Fruit fly (Drosophila melanogaster): ENCODE results near the gene CRMP.

Gene CRMP

dm6 chr3R:5622985-5623630, 52.2 kb downstream of the CRMP start (continued):
- TF ChIP-seq amos (GFP tag; IDR thresholded peaks at IDR 0.05; ENCODE audit: partially characterized antibody) = no peak
- TF ChIP-seq Six4 (GFP tag; optimal IDR thresholded peaks at IDR 0.05) = peak; percentile 67
- no peak for TF ChIP-seq cas (GFP tag; IDR thresholded peaks at IDR 0.05)
- TF ChIP-seq CG1647 (GFP tag; optimal IDR thresholded peaks at IDR 0.05) = peak; percentile 74
- peak; percentile 64 for TF ChIP-seq CG17829 (tag; optimal IDR thresholded peaks at IDR 0.05)
- no peak for TF ChIP-seq bbx (GFP tag; IDR thresholded peaks at IDR 0.05; ENCODE audit: partially characterized antibody)
- TF ChIP-seq Nf-YB (GFP tag; optimal IDR thresholded peaks at IDR 0.05) = peak; percentile 63
- TF ChIP-seq HLH54F (GFP tag; optimal IDR thresholded peaks at IDR 0.05) = no peak
- TF ChIP-seq psq (GFP tag; optimal IDR thresholded peaks at IDR 0.05) = peak; percentile 66
- TF ChIP-seq CG16813 (GFP tag; IDR thresholded peaks at IDR 0.05; ENCODE audit: partially characterized antibody) = no peak
- TF ChIP-seq CG34422 (GFP tag; IDR thresholded peaks at IDR 0.05) = no peak
- no peak for TF ChIP-seq Gug (GFP tag; IDR thresholded peaks at IDR 0.05)
- TF ChIP-seq fd96Cb (tag; optimal IDR thresholded peaks at IDR 0.05) = peak; percentile 55
- TF ChIP-seq CG3407 (GFP tag; optimal IDR thresholded peaks at IDR 0.05) = peak; percentile 91
- TF ChIP-seq Deaf1 (tag; optimal IDR thresholded peaks at IDR 0.05) = peak; percentile 37
- TF ChIP-seq Hmr (GFP tag; optimal IDR thresholded peaks at IDR 0.05) = peak; percentile 86
- TF ChIP-seq CG6854 (GFP tag; optimal IDR thresholded peaks at IDR 0.05) = no peak
- peak; percentile 25 for TF ChIP-seq Xbp1 (GFP tag; optimal IDR thresholded peaks at IDR 0.05)
- TF ChIP-seq ato (GFP tag; IDR thresholded peaks at IDR 0.05; ENCODE audit: partially characterized antibody) = no peak
- peak; percentile 77 for TF ChIP-seq CG13894 (tag; optimal IDR thresholded peaks at IDR 0.05)
- TF ChIP-seq Fer3 (tag; optimal IDR thresholded peaks at IDR 0.05) = peak; percentile 81
- TF ChIP-seq Nf-YA (GFP tag; IDR thresholded peaks at IDR 0.05) = no peak
- TF ChIP-seq luna (GFP tag; optimal IDR thresholded peaks at IDR 0.05) = no peak
- peak; percentile 79 for TF ChIP-seq gcm (GFP tag; optimal IDR thresholded peaks at IDR 0.05)
- TF ChIP-seq dm (GFP tag; optimal IDR thresholded peaks at IDR 0.05) = peak; percentile 50
- TF ChIP-seq gro (GFP tag; optimal IDR thresholded peaks at IDR 0.05) = peak; percentile 83
- peak; percentile 10 for TF ChIP-seq Hr3 (GFP tag; optimal IDR thresholded peaks at IDR 0.05)
- peak; percentile 91 for TF ChIP-seq CG17568 (GFP tag; optimal IDR thresholded peaks at IDR 0.05)
- peak; percentile 89 for TF ChIP-seq CG4707 (GFP tag; optimal IDR thresholded peaks at IDR 0.05)
- no peak for TF ChIP-seq row (GFP tag; IDR thresholded peaks at IDR 0.05)
- TF ChIP-seq CG16815 (GFP tag; optimal IDR thresholded peaks at IDR 0.05) = no peak
- TF ChIP-seq zf30C (GFP tag; optimal IDR thresholded peaks at IDR 0.05) = peak; percentile 44
- no peak for TF ChIP-seq CG14050 (GFP tag; IDR thresholded peaks at IDR 0.05)
- peak in 1 of 3 experiments; percentile 66 for TF ChIP-seq lola (GFP tag; optimal IDR thresholded peaks at IDR 0.05)
- TF ChIP-seq Hand (GFP tag; optimal IDR thresholded peaks at IDR 0.05) = peak; percentile 51
- peak; percentile 56 for TF ChIP-seq ewg (GFP tag; optimal IDR thresholded peaks at IDR 0.05)
- peak; percentile 79 for TF ChIP-seq CG1529 (GFP tag; optimal IDR thresholded peaks at IDR 0.05)
- no peak for TF ChIP-seq Neu2 (GFP tag; optimal IDR thresholded peaks at IDR 0.05; ENCODE audit: borderline replicate concordance)
- TF ChIP-seq CG12659 (GFP tag; optimal IDR thresholded peaks at IDR 0.05) = peak; percentile 70
- TF ChIP-seq CG11093 (GFP tag; IDR thresholded peaks at IDR 0.05) = peak; percentile 56; the same call in 1 of the 3 replicates
- TF ChIP-seq GATAe (GFP tag; conservative IDR thresholded peaks at IDR 0.05) = no peak
- peak; percentile 76 for TF ChIP-seq oc (tag; optimal IDR thresholded peaks at IDR 0.05)
- TF ChIP-seq cad (GFP tag; optimal IDR thresholded peaks at IDR 0.05) = no peak
- TF ChIP-seq CG8388 (GFP tag; optimal IDR thresholded peaks at IDR 0.05) = peak; percentile 51
- no peak for TF ChIP-seq hth (optimal IDR thresholded peaks at IDR 0.05)
- TF ChIP-seq CG12942 (GFP tag; optimal IDR thresholded peaks at IDR 0.05) = peak; percentile 81
- peak; percentile 15 for TF ChIP-seq CG12744 (GFP tag; optimal IDR thresholded peaks at IDR 0.05)
- no peak for TF ChIP-seq ranshi (GFP tag; IDR thresholded peaks at IDR 0.05)
- peak; percentile 64 for TF ChIP-seq Mad (GFP tag; optimal IDR thresholded peaks at IDR 0.05)
